Fruit fly (Drosophila melanogaster) whole organism, embryonic: ENCODE results near the gene dyl.
A peak's percentile ranks its signal among the peaks of the same experiment; 100 is the strongest.

Experiments
- Ada2b ChIP-seq: fragments of 200-800 bp; sonication (Bioruptor generic); IDR thresholded peaks from 2 replicates; pipeline ENCODE4 v1.3.6; 2022; ENCODE audit warnings: missing biosample characterization, missing genetic modification characterization
- Atf6 ChIP-seq: fragments of 200-800 bp; sonication (Bioruptor generic); IDR thresholded peaks from 2 replicates; pipeline ENCODE4 v1.3.6; 2022; ENCODE audit warnings: missing biosample characterization, missing genetic modification characterization
- CG10267 ChIP-seq: fragments of 200-800 bp; sonication (Bioruptor generic); optimal IDR thresholded peaks from 2 replicates; lab custom pipeline; 2018; ENCODE audit warnings: missing biosample characterization, mild to moderate bottlenecking, missing genetic modification characterization, moderate library complexity
- CG10431 ChIP-seq: fragments of 200-800 bp; sonication (Bioruptor generic); optimal IDR thresholded peaks from 3 replicates; lab custom pipeline; 2018; ENCODE audit warnings: missing biosample characterization, mild to moderate bottlenecking, missing genetic modification characterization
- CG10959 ChIP-seq: fragments of 200-800 bp; sonication (Bioruptor generic); IDR thresholded peaks from 2 replicates; pipeline ENCODE4 v1.3.6; 2022; ENCODE audit warnings: missing biosample characterization, missing genetic modification characterization
- CG11696 ChIP-seq: fragments of 200-800 bp; sonication (Bioruptor generic); IDR thresholded peaks from 2 replicates; pipeline ENCODE4 v1.3.6; 2022; ENCODE audit warnings: missing biosample characterization, missing genetic modification characterization
- CG12219 ChIP-seq: fragments of 200-800 bp; sonication (Bioruptor generic); optimal IDR thresholded peaks from 3 replicates; lab custom pipeline; 2018; ENCODE audit warnings: missing biosample characterization, mild to moderate bottlenecking, missing genetic modification characterization
- CG12942 ChIP-seq: fragments of 200-800 bp; sonication (Bioruptor generic); optimal IDR thresholded peaks from 3 replicates; lab custom pipeline; 2016; ENCODE audit warnings: missing biosample characterization, missing genetic modification characterization
- CG13624 ChIP-seq: fragments of 200-800 bp; sonication (Bioruptor generic); optimal IDR thresholded peaks from 2 replicates; lab custom pipeline; 2016; ENCODE audit warnings: missing biosample characterization, missing genetic modification characterization
- CG1647 ChIP-seq: fragments of 200-800 bp; sonication (Bioruptor generic); optimal IDR thresholded peaks from 3 replicates; lab custom pipeline; 2016; ENCODE audit warnings: missing biosample characterization, missing genetic modification characterization
- CG16813 ChIP-seq: fragments of 200-800 bp; sonication (Bioruptor generic); IDR thresholded peaks from 3 replicates; pipeline ENCODE4 v1.3.6; 2022; ENCODE audit warnings: missing biosample characterization, missing genetic modification characterization; ENCODE audit not compliant: partially characterized antibody
- CG17802 ChIP-seq: fragments of 200-800 bp; sonication (Bioruptor generic); optimal IDR thresholded peaks from 2 replicates; lab custom pipeline; 2018; ENCODE audit warnings: missing biosample characterization, mild to moderate bottlenecking, missing genetic modification characterization, moderate library complexity
- CG17829 ChIP-seq: fragments of 200-800 bp; optimal IDR thresholded peaks from 2 replicates; lab custom pipeline; 2019; ENCODE audit warnings: missing biosample characterization, mild to moderate bottlenecking, missing genetic modification characterization, moderate library complexity
- CG2120 ChIP-seq: fragments of 200-800 bp; sonication (Bioruptor generic); optimal IDR thresholded peaks from 3 replicates; lab custom pipeline; 2016; ENCODE audit warnings: missing biosample characterization, missing genetic modification characterization
- CG31365 ChIP-seq: fragments of 200-800 bp; sonication (Bioruptor generic); optimal IDR thresholded peaks from 2 replicates; lab custom pipeline; 2018; ENCODE audit warnings: missing biosample characterization, mild to moderate bottlenecking, missing genetic modification characterization
- CG31441 ChIP-seq: fragments of 200-800 bp; sonication (Bioruptor generic); IDR thresholded peaks from 2 replicates; pipeline ENCODE4 v1.3.6; 2022; ENCODE audit warnings: missing biosample characterization, missing genetic modification characterization
- CG3407 ChIP-seq: fragments of 200-800 bp; sonication (Bioruptor generic); optimal IDR thresholded peaks from 2 replicates; lab custom pipeline; 2018; ENCODE audit warnings: missing biosample characterization, mild to moderate bottlenecking, missing genetic modification characterization
- CG4424 ChIP-seq: fragments of 200-800 bp; sonication (Bioruptor generic); optimal IDR thresholded peaks from 3 replicates; lab custom pipeline; 2016; ENCODE audit warnings: missing biosample characterization, missing genetic modification characterization
- CG4707 ChIP-seq: fragments of 200-800 bp; sonication (Bioruptor generic); optimal IDR thresholded peaks from 2 replicates; lab custom pipeline; 2018; ENCODE audit warnings: missing biosample characterization, mild to moderate bottlenecking, missing genetic modification characterization, moderate library complexity
- CG8290 ChIP-seq, 3 experiments: fragments of 200-800 bp; sonication (Bioruptor generic); optimal IDR thresholded peaks; 2 replicates each; lab custom pipeline; 2016 to 2019; ENCODE audit warnings: missing biosample characterization in 3 of 3, missing genetic modification characterization in 3 of 3, mild to moderate bottlenecking in 2 of 3, moderate library complexity in 1 of 3
- CG9215 ChIP-seq: fragments of 200-800 bp; sonication (Bioruptor generic); IDR thresholded peaks from 2 replicates; pipeline ENCODE4 v1.3.6; 2022; ENCODE audit warnings: missing biosample characterization, missing genetic modification characterization
- Camta ChIP-seq: fragments of 200-800 bp; sonication (Bioruptor generic); optimal IDR thresholded peaks from 2 replicates; lab custom pipeline; 2016; ENCODE audit warnings: missing biosample characterization, missing genetic modification characterization
- Dll ChIP-seq: fragments of 200-800 bp; sonication (Bioruptor generic); IDR thresholded peaks from 4 replicates; pipeline ENCODE4 v1.3.6; 2022; ENCODE audit warnings: missing biosample characterization, missing genetic modification characterization; ENCODE audit not compliant: partially characterized antibody
- E2f1 ChIP-seq: fragments of 200-800 bp; sonication (Bioruptor generic); IDR thresholded peaks from 2 replicates; pipeline ENCODE4 v1.3.6; 2022; ENCODE audit warnings: missing biosample characterization, missing genetic modification characterization
- Eip74EF ChIP-seq, 2 experiments: fragments of 200-800 bp in 1 of 2; fragments of >200 bp in 1 of 2; sonication (Bioruptor generic) in 1 of 2; optimal IDR thresholded peaks; 2 replicates each; lab custom pipeline; 2017 to 2019; ENCODE audit warnings: missing biosample characterization in 2 of 2, missing genetic modification characterization in 2 of 2, mild to moderate bottlenecking in 1 of 2, moderate library complexity in 1 of 2
- Hmx ChIP-seq: fragments of 200-800 bp; sonication (Bioruptor generic); optimal IDR thresholded peaks from 2 replicates; lab custom pipeline; 2016; ENCODE audit warnings: missing biosample characterization, missing genetic modification characterization
- Hr3 ChIP-seq: fragments of 200-800 bp; sonication (Bioruptor generic); optimal IDR thresholded peaks from 3 replicates; lab custom pipeline; 2016; ENCODE audit warnings: missing biosample characterization, missing genetic modification characterization
- Hr78 ChIP-seq, 2 experiments: fragments of 200-800 bp in 1 of 2; fragments of >200 bp in 1 of 2; sonication (Bioruptor generic) in 1 of 2; optimal IDR thresholded peaks; 2 replicates each; lab custom pipeline; 2017 to 2019; ENCODE audit warnings: missing biosample characterization in 2 of 2, missing genetic modification characterization in 2 of 2, mild to moderate bottlenecking in 1 of 2, moderate library complexity in 1 of 2
- Hsf ChIP-seq: fragments of 200-800 bp; sonication (Bioruptor generic); optimal IDR thresholded peaks from 3 replicates; lab custom pipeline; 2016; ENCODE audit warnings: missing biosample characterization, missing genetic modification characterization
- Nf-YC ChIP-seq: fragments of 200-800 bp; optimal IDR thresholded peaks from 3 replicates; lab custom pipeline; 2019; ENCODE audit warnings: missing biosample characterization, mild to moderate bottlenecking, missing genetic modification characterization, moderate library complexity
- PHDP ChIP-seq: fragments of 200-800 bp; sonication (Bioruptor generic); optimal IDR thresholded peaks from 3 replicates; lab custom pipeline; 2018; ENCODE audit warnings: missing biosample characterization, mild to moderate bottlenecking, missing genetic modification characterization, moderate library complexity
- Sox100B ChIP-seq: fragments of 200-800 bp; sonication (Bioruptor generic); optimal IDR thresholded peaks from 3 replicates; lab custom pipeline; 2018; ENCODE audit warnings: missing biosample characterization, mild to moderate bottlenecking, missing genetic modification characterization
- Spps ChIP-seq: fragments of 200-800 bp; sonication (Bioruptor generic); optimal IDR thresholded peaks from 2 replicates; lab custom pipeline; 2018; ENCODE audit warnings: missing biosample characterization, mild to moderate bottlenecking, missing genetic modification characterization
- Sry-δ ChIP-seq: fragments of 200-800 bp; sonication (Bioruptor generic); optimal IDR thresholded peaks from 2 replicates; lab custom pipeline; 2016; ENCODE audit warnings: missing biosample characterization, missing genetic modification characterization
- TFAM ChIP-seq: fragments of 200-800 bp; sonication (Bioruptor generic); optimal IDR thresholded peaks from 2 replicates; lab custom pipeline; 2017; ENCODE audit warnings: missing biosample characterization, missing genetic modification characterization, inconsistent platforms
- caup ChIP-seq: fragments of 200-800 bp; sonication (Bioruptor generic); optimal IDR thresholded peaks from 3 replicates; lab custom pipeline; 2017; ENCODE audit warnings: missing biosample characterization, mild to moderate bottlenecking, missing genetic modification characterization, moderate library complexity; ENCODE audit not compliant: severe bottlenecking
- fd3F ChIP-seq: fragments of 200-800 bp; sonication (Bioruptor generic); optimal IDR thresholded peaks from 2 replicates; lab custom pipeline; 2018; ENCODE audit warnings: missing biosample characterization, mild to moderate bottlenecking, missing genetic modification characterization, moderate library complexity
- gem ChIP-seq: fragments of 200-800 bp; sonication (Bioruptor generic); optimal IDR thresholded peaks from 2 replicates; lab custom pipeline; 2019; ENCODE audit warnings: missing biosample characterization, mild to moderate bottlenecking, missing genetic modification characterization, moderate library complexity
- gt ChIP-seq: fragments of 200-800 bp; sonication (Bioruptor generic); IDR thresholded peaks from 2 replicates; pipeline ENCODE4 v1.3.6; 2022; ENCODE audit warnings: missing biosample characterization, missing genetic modification characterization
- jing ChIP-seq: fragments of 200-800 bp; sonication (Bioruptor generic); optimal IDR thresholded peaks from 2 replicates; lab custom pipeline; 2018; ENCODE audit warnings: missing biosample characterization, mild to moderate bottlenecking, missing genetic modification characterization
- nau ChIP-seq: fragments of 200-800 bp; sonication (Bioruptor generic); optimal IDR thresholded peaks from 3 replicates; lab custom pipeline; 2017; ENCODE audit warnings: missing biosample characterization, mild to moderate bottlenecking, missing genetic modification characterization, missing genetic modification reagents
- pan ChIP-seq, 4 experiments: fragments of >200 bp in 3 of 4; fragments of 200-800 bp in 1 of 4; sonication (Bioruptor generic) in 1 of 4; optimal IDR thresholded peaks in 3 of 4; IDR thresholded peaks in 1 of 4; 2 replicates each; pipeline versions ENCODE4 v1.3.6 to Lab custom; 2017 to 2022; ENCODE audit warnings: missing biosample characterization in 2 of 4, missing genetic modification characterization in 2 of 4, mixed read lengths in 1 of 4
- pfk ChIP-seq: fragments of 200-800 bp; sonication (Bioruptor generic); optimal IDR thresholded peaks from 2 replicates; lab custom pipeline; 2018; ENCODE audit warnings: missing biosample characterization, mild to moderate bottlenecking, missing genetic modification characterization, moderate library complexity
- pnt ChIP-seq: fragments of 200-800 bp; sonication (Bioruptor generic); optimal IDR thresholded peaks from 3 replicates; lab custom pipeline; 2016; ENCODE audit warnings: missing biosample characterization, missing genetic modification characterization
- slou ChIP-seq: fragments of 200-800 bp; sonication (Bioruptor generic); optimal IDR thresholded peaks from 3 replicates; lab custom pipeline; 2016; ENCODE audit warnings: missing biosample characterization, missing genetic modification characterization
- ssp ChIP-seq: fragments of 200-800 bp; sonication (Bioruptor generic); IDR thresholded peaks from 2 replicates; pipeline ENCODE4 v1.3.6; 2022; ENCODE audit warnings: missing biosample characterization, missing genetic modification characterization
- stwl ChIP-seq: fragments of 200-800 bp; sonication (Bioruptor generic); optimal IDR thresholded peaks from 3 replicates; lab custom pipeline; 2018; ENCODE audit warnings: missing biosample characterization, mild to moderate bottlenecking, missing genetic modification characterization, moderate library complexity
- z ChIP-seq: fragments of 200-800 bp; sonication (Bioruptor generic); IDR thresholded peaks from 3 replicates; pipeline ENCODE4 v1.3.6; 2022; ENCODE audit warnings: missing biosample characterization, missing genetic modification characterization

The dyl gene

DNA sequence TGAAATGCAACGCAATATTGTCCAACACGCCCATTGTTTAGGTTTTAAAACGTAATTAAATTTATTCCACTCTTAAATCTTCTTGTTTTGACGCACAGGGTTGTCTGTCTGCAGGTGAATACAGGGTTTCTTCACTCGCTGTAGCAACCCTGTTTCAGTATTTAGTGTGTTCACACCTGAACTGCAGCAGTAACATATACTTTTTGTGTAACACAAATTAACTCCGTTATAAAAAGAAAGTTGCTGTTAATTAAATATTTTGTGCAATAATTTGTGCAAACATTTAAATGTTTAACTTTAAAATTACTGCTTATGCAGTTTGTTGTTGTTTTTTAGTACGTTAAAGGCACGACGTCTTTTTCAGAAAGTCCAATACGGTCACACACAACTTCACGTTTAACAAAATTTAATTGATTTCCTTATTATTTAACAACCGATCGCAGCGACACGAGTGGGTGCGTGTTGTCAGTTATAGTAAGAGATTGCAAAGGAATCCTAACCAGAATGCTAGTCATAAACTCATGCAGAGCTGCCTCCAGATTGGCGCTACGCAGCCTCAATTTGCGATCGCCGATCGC, 15.3 kb downstream of the dyl start, which contains the start of the genes CG15012 and Fdx2 (continued):
- TF ChIP-seq Sry-δ (peak; percentile 50), CG12942 (GFP tag; lab: Kevin White, UChicago) (no peak), CG4424 (GFP tag; lab: Kevin White, UChicago) (peak; percentile 52), CG10267 (tag; lab: Kevin White, UChicago) (peak; percentile 74), CG8290 (GFP tag; optimal IDR thresholded peaks at IDR 0.05; lab: Kevin White, UChicago) (peak; percentile 23), CG8290 (tag; optimal IDR thresholded peaks at IDR 0.05; lab: Kevin White, UChicago) (peak in 1 of 2 experiments; percentile 41), CG2120 (peak; percentile 46), nau (GFP tag; lab: Kevin White, UChicago) (no peak), CG12219 (GFP tag; lab: Kevin White, UChicago) (no peak), Spps (no peak), CG17829 (tag; lab: Kevin White, UChicago) (peak; percentile 64), fd3F (GFP tag; lab: Kevin White, UChicago) (no peak), Hr78 (GFP tag; optimal IDR thresholded peaks at IDR 0.05; lab: Kevin White, UChicago) (no peak), Nf-YC (tag; lab: Kevin White, UChicago) (peak; percentile 19), CG11696 (no peak), CG10959 (GFP tag; lab: Robert Waterston, UW) (no peak), slou (GFP tag; lab: Kevin White, UChicago) (peak; percentile 8), Atf6 (no peak), Hmx (GFP tag; lab: Kevin White, UChicago) (no peak), gt (no peak), caup (GFP tag; lab: Kevin White, UChicago) (no peak), z (GFP tag; lab: Robert Waterston, UW) (no peak), CG17802 (tag; lab: Kevin White, UChicago) (peak; percentile 88), Dll (GFP tag; lab: Robert Waterston, UW) (peak; percentile 53; the same call in 3 of the 4 replicates), CG9215 (GFP tag; lab: Robert Waterston, UW) (no peak), jing (GFP tag; lab: Kevin White, UChicago) (no peak), gem (tag; lab: Kevin White, UChicago) (no peak), PHDP (tag; lab: Kevin White, UChicago) (peak; percentile 13), Hr3 (GFP tag; lab: Kevin White, UChicago) (no peak), pnt (GFP tag; lab: Kevin White, UChicago) (peak; percentile 21), CG13624 (peak; percentile 48), CG16813 (GFP tag; lab: Robert Waterston, UW) (0 out of 3 replicates have a peak, but pooled peaks have one; percentile 37), Hsf (peak; percentile 34), Sox100B (GFP tag; lab: Kevin White, UChicago) (no peak), Eip74EF (GFP tag; optimal IDR thresholded peaks at IDR 0.05; lab: Kevin White, UChicago) (peak in 1 of 2 experiments; percentile 3), CG4707 (no peak), pfk (no peak), pan (optimal IDR thresholded peaks at IDR 0.05; lab: Kevin White, UChicago) (no peak), pan (GFP tag; optimal IDR thresholded peaks at IDR 0.05 in 1 of 2, IDR thresholded peaks at IDR 0.05 in 1 of 2) (no peak), CG31365 (tag; lab: Kevin White, UChicago) (no peak), ssp (GFP tag; lab: Robert Waterston, UW) (peak; percentile 92), CG31441 (GFP tag; lab: Robert Waterston, UW) (0 out of 2 replicates have a peak, but pooled peaks have one; percentile 24), CG1647 (peak; percentile 37), Camta (GFP tag; lab: Kevin White, UChicago) (peak; percentile 7), E2f1 (GFP tag; lab: Robert Waterston, UW) (no peak), TFAM (GFP tag; lab: Kevin White, UChicago) (no peak), CG10431 (GFP tag; lab: Kevin White, UChicago) (no peak), CG3407 (GFP tag; lab: Kevin White, UChicago) (no peak), Ada2b (GFP tag; lab: Robert Waterston, UW) (no peak), stwl (tag; lab: Kevin White, UChicago) (peak; percentile 97)
